Worm (Caenorhabditis elegans) whole organism, young adult: ENCODE measurements around the gene col-94.

Experiments used
- B0336.3 ChIP-seq: fragments of 200-800 bp; sonication (Bioruptor generic); IDR thresholded peaks from 2 replicates; pipeline ENCODE4 v1.3.6; 2022; ENCODE audit warnings: missing genetic modification characterization, missing compliant biosample characterization
- chd-7 ChIP-seq: sonication (generic microtip); optimal IDR thresholded peaks from 2 replicates; lab custom pipeline; 2016; ENCODE audit warnings: mild to moderate bottlenecking, missing genetic modification characterization, moderate library complexity, missing compliant biosample characterization
- dpl-1 ChIP-seq: fragments of 150-350 bp; optimal IDR thresholded peaks from 2 replicates; lab custom pipeline; 2014; ENCODE audit warnings: missing biosample characterization, missing genetic modification reagents, missing genetic modification characterization
- fkh-3 ChIP-seq: sonication (generic microtip); optimal IDR thresholded peaks from 2 replicates; lab custom pipeline; 2016; ENCODE audit warnings: mild to moderate bottlenecking, missing genetic modification characterization, missing compliant biosample characterization
- let-607 ChIP-seq, 2 experiments: fragments of 200-800 bp in 1 of 2; sonication (Bioruptor generic) in 1 of 2; sonication (generic microtip) in 1 of 2; optimal IDR thresholded peaks; 2 replicates each; lab custom pipeline; 2016 to 2018; ENCODE audit warnings: mild to moderate bottlenecking in 2 of 2, missing compliant biosample characterization in 2 of 2, missing genetic modification characterization in 2 of 2, moderate library complexity in 2 of 2, missing genotype in 1 of 2
- unc-130 ChIP-seq: sonication (generic microtip); optimal IDR thresholded peaks from 2 replicates; lab custom pipeline; 2016; ENCODE audit warnings: missing genetic modification reagents, missing genetic modification characterization, missing compliant biosample characterization
- zim-3 ChIP-seq: sonication (generic microtip); optimal IDR thresholded peaks from 2 replicates; lab custom pipeline; 2017; ENCODE audit warnings: mild to moderate bottlenecking, missing genetic modification characterization, moderate library complexity, missing compliant biosample characterization

DNA sequence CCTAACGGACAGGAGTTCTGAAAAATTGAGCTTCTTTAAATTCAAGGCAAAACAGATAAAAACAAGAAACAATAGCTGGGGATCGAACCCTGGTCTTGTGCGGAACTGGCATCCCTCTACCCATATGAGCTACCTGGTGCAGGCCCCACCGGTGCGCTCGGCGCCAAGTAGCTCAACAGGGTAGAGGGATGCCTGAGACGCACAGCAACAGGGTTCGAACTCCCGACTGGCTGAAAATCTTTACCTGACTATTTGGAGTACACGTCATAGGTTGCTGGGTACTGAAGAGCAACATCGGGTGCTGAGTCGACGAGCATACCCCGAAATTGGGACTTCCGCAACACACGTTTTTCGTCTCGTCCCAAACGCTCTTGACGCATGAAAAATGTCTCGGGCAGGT lies 24.8 kb downstream of the col-94 start:
- no peak for TF ChIP-seq B0336.3 (GFP tag; lab: Robert Waterston, UW)
- TF ChIP-seq fkh-3 (tag; lab: Kevin White, UChicago), result no peak
- TF ChIP-seq let-607 (tag; optimal IDR thresholded peaks at IDR 0.05; lab: Kevin White, UChicago), result no peak
- no peak for TF ChIP-seq chd-7
- no peak for TF ChIP-seq unc-130
- no peak for TF ChIP-seq dpl-1 (GFP tag; lab: Kevin White, UChicago)
- TF ChIP-seq zim-3 (tag; lab: Kevin White, UChicago), result no peak
